Fruit fly (Drosophila melanogaster) whole organism, embryonic: ENCODE results near the gene CG14881.

Experiments used
- Awh ChIP-seq: fragments of 200-800 bp; sonication (Bioruptor generic); IDR thresholded peaks from 2 replicates; pipeline ENCODE4, ENCODE4 v1.3.6; 2022; ENCODE audit warnings: missing biosample characterization, missing genetic modification characterization
- CG10431 ChIP-seq: fragments of 200-800 bp; sonication (Bioruptor generic); optimal IDR thresholded peaks from 3 replicates; lab custom pipeline; 2018; ENCODE audit warnings: missing biosample characterization, mild to moderate bottlenecking, missing genetic modification characterization
- CG12391 ChIP-seq: fragments of 200-800 bp; sonication (Bioruptor generic); optimal IDR thresholded peaks from 3 replicates; lab custom pipeline; 2018; ENCODE audit warnings: missing biosample characterization, mild to moderate bottlenecking, missing genetic modification characterization, moderate library complexity
- CG13775 ChIP-seq: fragments of 200-800 bp; sonication (Bioruptor generic); optimal IDR thresholded peaks from 3 replicates; lab custom pipeline; 2017; ENCODE audit warnings: missing biosample characterization, mild to moderate bottlenecking, missing genetic modification characterization
- CG14860 ChIP-seq: fragments of 200-800 bp; sonication (Bioruptor generic); IDR thresholded peaks from 3 replicates; pipeline ENCODE4 v1.3.6; 2022; ENCODE audit warnings: missing biosample characterization, missing genetic modification characterization; ENCODE audit not compliant: partially characterized antibody
- CG16813 ChIP-seq: fragments of 200-800 bp; sonication (Bioruptor generic); IDR thresholded peaks from 3 replicates; pipeline ENCODE4 v1.3.6; 2022; ENCODE audit warnings: missing biosample characterization, missing genetic modification characterization; ENCODE audit not compliant: partially characterized antibody
- CG17829 ChIP-seq: fragments of 200-800 bp; optimal IDR thresholded peaks from 2 replicates; lab custom pipeline; 2019; ENCODE audit warnings: missing biosample characterization, mild to moderate bottlenecking, missing genetic modification characterization, moderate library complexity
- CG31365 ChIP-seq: fragments of 200-800 bp; sonication (Bioruptor generic); optimal IDR thresholded peaks from 2 replicates; lab custom pipeline; 2018; ENCODE audit warnings: missing biosample characterization, mild to moderate bottlenecking, missing genetic modification characterization
- CG33557 ChIP-seq: fragments of 200-800 bp; sonication (Bioruptor generic); optimal IDR thresholded peaks from 2 replicates; lab custom pipeline; 2019; ENCODE audit warnings: missing biosample characterization, mild to moderate bottlenecking, missing genetic modification characterization, moderate library complexity
- CG3847 ChIP-seq: fragments of 200-800 bp; sonication (Bioruptor generic); IDR thresholded peaks from 2 replicates; pipeline ENCODE4 v1.3.6; 2022; ENCODE audit warnings: missing biosample characterization, missing genetic modification characterization
- CG5953 ChIP-seq: fragments of 200-800 bp; sonication (Bioruptor generic); IDR thresholded peaks from 2 replicates; pipeline ENCODE4 v1.3.6; 2022; ENCODE audit warnings: missing biosample characterization, missing genetic modification characterization
- CG8924 ChIP-seq: fragments of 200-800 bp; optimal IDR thresholded peaks from 3 replicates; lab custom pipeline; 2019; ENCODE audit warnings: missing biosample characterization, mild to moderate bottlenecking, missing genetic modification characterization, moderate library complexity
- CG9609 ChIP-seq: fragments of 200-800 bp; sonication (Bioruptor generic); optimal IDR thresholded peaks from 3 replicates; lab custom pipeline; 2016; ENCODE audit warnings: missing biosample characterization, missing genetic modification characterization
- CHES-1-like ChIP-seq: fragments of 200-800 bp; sonication (Bioruptor generic); optimal IDR thresholded peaks from 2 replicates; lab custom pipeline; 2016; ENCODE audit warnings: missing biosample characterization, missing genetic modification characterization
- Dek ChIP-seq: fragments of 200-800 bp; sonication (Bioruptor generic); optimal IDR thresholded peaks from 3 replicates; lab custom pipeline; 2019; ENCODE audit warnings: missing biosample characterization, mild to moderate bottlenecking, missing genetic modification characterization, moderate library complexity
- Dp ChIP-seq: fragments of 200-800 bp; sonication (Bioruptor generic); optimal IDR thresholded peaks from 2 replicates; lab custom pipeline; 2018; ENCODE audit warnings: missing biosample characterization, mild to moderate bottlenecking, missing genetic modification characterization, moderate library complexity
- Dref ChIP-seq: fragments of 200-800 bp; sonication (Bioruptor generic); IDR thresholded peaks from 2 replicates; pipeline ENCODE4 v1.3.6; 2022; ENCODE audit warnings: missing biosample characterization, missing genetic modification characterization
- HLHmδ ChIP-seq: fragments of 200-800 bp; sonication (Bioruptor generic); optimal IDR thresholded peaks from 2 replicates; lab custom pipeline; 2018; ENCODE audit warnings: missing biosample characterization, mild to moderate bottlenecking, missing genetic modification characterization, moderate library complexity
- Hmx ChIP-seq: fragments of 200-800 bp; sonication (Bioruptor generic); optimal IDR thresholded peaks from 2 replicates; lab custom pipeline; 2016; ENCODE audit warnings: missing biosample characterization, missing genetic modification characterization
- Jarid2 ChIP-seq: fragments of 200-800 bp; sonication (Bioruptor generic); optimal IDR thresholded peaks from 3 replicates; lab custom pipeline; 2017; ENCODE audit warnings: mild to moderate bottlenecking, missing biosample characterization, missing genetic modification reagents, missing genetic modification characterization
- MESR4 ChIP-seq: fragments of 200-800 bp; sonication (Bioruptor generic); optimal IDR thresholded peaks from 2 replicates; lab custom pipeline; 2018; ENCODE audit warnings: missing biosample characterization, mild to moderate bottlenecking, missing genetic modification characterization, moderate library complexity
- NC2α ChIP-seq: fragments of 200-800 bp; sonication (Bioruptor generic); optimal IDR thresholded peaks from 2 replicates; lab custom pipeline; 2016; ENCODE audit warnings: missing biosample characterization, missing genetic modification characterization
- NC2β ChIP-seq: fragments of 200-800 bp; sonication (Bioruptor generic); optimal IDR thresholded peaks from 2 replicates; lab custom pipeline; 2016; ENCODE audit warnings: missing biosample characterization, missing genetic modification characterization
- Nf-YB ChIP-seq: fragments of 200-800 bp; sonication (Bioruptor generic); optimal IDR thresholded peaks from 3 replicates; lab custom pipeline; 2019; ENCODE audit warnings: missing biosample characterization, mild to moderate bottlenecking, missing genetic modification characterization, moderate library complexity
- Sin3A ChIP-seq: fragments of >200 bp; optimal IDR thresholded peaks from 2 replicates; lab custom pipeline; 2018
- amos ChIP-seq: fragments of 200-800 bp; sonication (Bioruptor generic); IDR thresholded peaks from 2 replicates; pipeline ENCODE4 v1.3.6; 2022; ENCODE audit warnings: missing biosample characterization, missing genetic modification characterization; ENCODE audit not compliant: partially characterized antibody
- ato ChIP-seq: fragments of 200-800 bp; sonication (Bioruptor generic); IDR thresholded peaks from 2 replicates; pipeline ENCODE4 v1.3.6; 2022; ENCODE audit warnings: missing biosample characterization, missing genetic modification characterization; ENCODE audit not compliant: partially characterized antibody
- caup ChIP-seq: fragments of 200-800 bp; sonication (Bioruptor generic); optimal IDR thresholded peaks from 3 replicates; lab custom pipeline; 2017; ENCODE audit warnings: missing biosample characterization, mild to moderate bottlenecking, missing genetic modification characterization, moderate library complexity; ENCODE audit not compliant: severe bottlenecking
- ewg ChIP-seq: fragments of 200-800 bp; sonication (Bioruptor generic); optimal IDR thresholded peaks from 3 replicates; lab custom pipeline; 2017; ENCODE audit warnings: mild to moderate bottlenecking, missing biosample characterization, missing genetic modification reagents, missing genetic modification characterization
- gem ChIP-seq: fragments of 200-800 bp; sonication (Bioruptor generic); optimal IDR thresholded peaks from 2 replicates; lab custom pipeline; 2019; ENCODE audit warnings: missing biosample characterization, mild to moderate bottlenecking, missing genetic modification characterization, moderate library complexity
- hbn ChIP-seq: fragments of 200-800 bp; sonication (Bioruptor generic); IDR thresholded peaks from 2 replicates; pipeline ENCODE4 v1.3.6; 2022; ENCODE audit warnings: missing biosample characterization, missing genetic modification characterization; ENCODE audit not compliant: partially characterized antibody
- ind ChIP-seq: fragments of 200-800 bp; sonication (Bioruptor generic); optimal IDR thresholded peaks from 3 replicates; lab custom pipeline; 2016; ENCODE audit warnings: missing biosample characterization, missing genetic modification characterization
- inv ChIP-seq: fragments of 200-800 bp; sonication (Bioruptor generic); IDR thresholded peaks from 2 replicates; pipeline ENCODE4 v1.3.6; 2022; ENCODE audit warnings: missing biosample characterization, missing genetic modification characterization; ENCODE audit not compliant: partially characterized antibody
- mam ChIP-seq: fragments of 200-800 bp; sonication (Bioruptor generic); optimal IDR thresholded peaks from 3 replicates; lab custom pipeline; 2016; ENCODE audit warnings: missing biosample characterization, missing genetic modification characterization
- row ChIP-seq: fragments of 200-800 bp; sonication (Bioruptor generic); IDR thresholded peaks from 3 replicates; pipeline ENCODE4 v1.3.6; 2022; ENCODE audit warnings: missing biosample characterization, missing genetic modification characterization
- sens ChIP-seq: fragments of 200-800 bp; sonication (Bioruptor generic); peaks from one replicate; lab custom pipeline; 2016; ENCODE audit warnings: missing biosample characterization, missing genetic modification characterization
- sqz ChIP-seq: fragments of 200-800 bp; sonication (Bioruptor generic); optimal IDR thresholded peaks from 3 replicates; lab custom pipeline; 2018; ENCODE audit warnings: missing biosample characterization, mild to moderate bottlenecking, missing genetic modification characterization
- sr ChIP-seq: fragments of 200-800 bp; sonication (Bioruptor generic); IDR thresholded peaks from 3 replicates; pipeline ENCODE4 v1.3.6; 2022; ENCODE audit warnings: missing biosample characterization, missing genetic modification characterization
- vvl ChIP-seq: fragments of 200-800 bp; sonication (Bioruptor generic); IDR thresholded peaks from 2 replicates; pipeline ENCODE4 v1.3.6; 2022; ENCODE audit warnings: missing biosample characterization, missing genetic modification characterization
- zen2 ChIP-seq: fragments of 200-800 bp; sonication (Bioruptor generic); IDR thresholded peaks from 3 replicates; pipeline ENCODE4 v1.3.6; 2022; ENCODE audit warnings: missing biosample characterization, missing genetic modification characterization; ENCODE audit not compliant: partially characterized antibody

CG14881 gene

dm6 chr3R:16453597-16453996 is 18.9 kb downstream of the CG14881 start, which contains the start of gene Pak3 (continued):
- TF ChIP-seq CG17829 (peak; percentile 53), CG5953 (0 out of 2 replicates have a peak, but pooled peaks have one; percentile 26), Dp (GFP tag; lab: Kevin White, UChicago) (peak; percentile 63), NC2β (GFP tag; lab: Kevin White, UChicago) (peak; percentile 22), gem (tag; lab: Kevin White, UChicago) (no peak), CG14860 (GFP tag; lab: Robert Waterston, UW) (peak; percentile 53; the same call in 1 of the 3 replicates), mam (no peak), CG9609 (GFP tag; lab: Kevin White, UChicago) (no peak), Dref (GFP tag; lab: Robert Waterston, UW) (peak; percentile 89), zen2 (peak; percentile 42; the same call in 1 of the 3 replicates), row (GFP tag; lab: Robert Waterston, UW) (peak; percentile 51; the same call in 1 of the 3 replicates), sens (GFP tag; lab: Kevin White, UChicago) (peak; percentile 81), CG12391 (tag; lab: Kevin White, UChicago) (peak; percentile 36), Awh (0 out of 2 replicates have a peak, but pooled peaks have one; percentile 10), sr (GFP tag; lab: Robert Waterston, UW) (no peak), vvl (GFP tag; lab: Robert Waterston, UW) (peak; percentile 33; the same call in 1 of the 2 replicates), ato (GFP tag; lab: Robert Waterston, UW) (peak; percentile 51; the same call in 1 of the 2 replicates), CG33557 (GFP tag; lab: Kevin White, UChicago) (no peak), Hmx (no peak), Dek (tag; lab: Kevin White, UChicago) (peak; percentile 31), CG8924 (peak; percentile 24), amos (GFP tag; lab: Robert Waterston, UW) (peak; percentile 86), Nf-YB (GFP tag; lab: Kevin White, UChicago) (peak; percentile 28), HLHmδ (GFP tag; lab: Kevin White, UChicago) (no peak), inv (GFP tag; lab: Robert Waterston, UW) (peak; percentile 67), CG10431 (GFP tag; lab: Kevin White, UChicago) (no peak), hbn (GFP tag; lab: Robert Waterston, UW) (peak; percentile 80), Jarid2 (GFP tag; lab: Kevin White, UChicago) (peak; percentile 87), caup (GFP tag; lab: Kevin White, UChicago) (no peak), CG31365 (tag; lab: Kevin White, UChicago) (peak; percentile 0), ind (no peak), NC2α (GFP tag; lab: Kevin White, UChicago) (no peak), sqz (GFP tag; lab: Kevin White, UChicago) (no peak), Sin3A (lab: Kevin White, UChicago) (peak; percentile 10), CG16813 (GFP tag; lab: Robert Waterston, UW) (peak; percentile 63), MESR4 (GFP tag; lab: Kevin White, UChicago) (peak; percentile 74), CG13775 (GFP tag; lab: Kevin White, UChicago) (peak; percentile 46), ewg (peak; percentile 40), CG3847 (GFP tag; lab: Robert Waterston, UW) (peak; percentile 39; the same call in 1 of the 2 replicates)

DNA sequence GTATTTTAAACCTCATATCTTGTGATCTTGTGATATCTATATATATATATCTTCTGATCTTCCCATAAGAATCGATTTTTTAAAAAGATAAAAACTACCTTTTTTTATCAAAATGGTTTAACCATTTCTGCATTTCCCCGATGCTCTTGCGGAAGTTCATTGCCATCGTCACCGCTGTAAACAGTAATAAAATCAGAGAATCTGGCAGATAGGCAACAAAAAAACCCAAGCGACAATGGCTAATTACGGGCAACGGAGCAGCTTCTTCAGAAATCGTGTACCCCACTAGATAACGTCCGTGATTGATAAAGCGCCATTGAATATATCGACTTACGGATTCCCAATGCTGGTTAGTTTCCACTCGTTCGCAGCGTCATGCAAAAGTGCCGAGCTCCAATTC is 19.5 kb downstream of the CG14881 start, which contains the start of gene CG10405:
TSS of gene CG10405 (plus strand) at position 301 of the 400 bp plus-strand sequence.
- TF ChIP-seq CHES-1-like (no peak), sens (GFP tag; lab: Kevin White, UChicago) (peak; percentile 31)
